Worm (Caenorhabditis elegans): ENCODE data around the gene iglr-1.

iglr-1 gene

ce11 chrX:14947355-14947668, 43.9 kb downstream of the iglr-1 start:
- TF ChIP-seq elt-3 (tag; optimal IDR thresholded peaks at IDR 0.05): peak in 1 of 6 experiments; percentile 72
- peak; percentile 73 for TF ChIP-seq nhr-85 (tag)
- TF ChIP-seq nhr-77 (tag; optimal IDR thresholded peaks at IDR 0.05): no peak
- peak in 1 of 2 experiments; percentile 23 for TF ChIP-seq lin-35 (GFP tag; optimal IDR thresholded peaks at IDR 0.05)
- TF ChIP-seq blmp-1 (tag; optimal IDR thresholded peaks at IDR 0.05): peak; percentile 33
- TF ChIP-seq ces-1 (GFP tag; optimal IDR thresholded peaks at IDR 0.05): no peak

DNA sequence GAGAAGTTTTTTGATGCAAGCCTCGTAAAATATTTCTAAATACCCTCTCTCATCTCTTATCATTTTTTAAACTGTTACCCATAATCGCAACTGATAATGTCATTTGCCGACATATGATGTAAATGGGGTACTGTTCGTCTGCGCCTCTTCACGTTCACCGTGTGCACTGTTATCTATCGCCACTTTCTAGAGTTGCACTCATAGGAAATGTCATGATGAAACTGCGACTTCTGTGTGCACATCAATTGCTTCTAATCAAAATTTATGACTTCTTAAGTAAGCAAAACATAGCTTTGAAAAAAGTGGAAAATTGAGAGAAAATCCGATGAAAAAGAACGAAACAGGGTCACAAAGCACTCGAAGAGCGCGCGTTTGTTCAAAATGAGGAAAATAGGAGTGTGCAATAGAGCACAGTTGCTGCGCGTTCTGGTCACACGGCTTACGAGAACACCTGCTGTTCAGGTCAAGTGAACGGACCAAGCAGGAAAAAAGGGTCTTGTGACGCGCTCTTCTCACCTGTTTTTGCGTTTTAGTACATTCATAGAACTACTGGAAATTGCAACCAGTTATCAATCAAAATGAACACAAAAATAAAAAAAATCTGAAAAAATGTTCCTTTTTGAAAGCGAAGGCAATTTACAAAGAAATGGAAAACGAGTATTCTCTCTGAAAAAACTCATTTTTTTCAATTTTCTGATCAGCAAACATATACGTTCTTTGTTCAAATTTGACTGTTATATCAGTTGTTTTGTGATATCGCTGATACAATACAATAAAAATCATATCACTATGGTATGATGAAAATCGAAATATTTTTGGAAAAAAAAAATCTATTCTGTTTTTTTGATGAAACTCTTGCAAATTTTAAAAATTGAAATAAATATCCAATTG, 44.5 kb downstream of the iglr-1 start:
- TF ChIP-seq ceh-82 (tag; optimal IDR thresholded peaks at IDR 0.05): peak in 1 of 3 experiments; percentile 17
- no peak for TF ChIP-seq sptf-1 (tag; optimal IDR thresholded peaks at IDR 0.05)
- TF ChIP-seq nhr-77 (tag; optimal IDR thresholded peaks at IDR 0.05): peak; percentile 40
- TF ChIP-seq nhr-237 (tag; optimal IDR thresholded peaks at IDR 0.05): no peak
- peak; percentile 28 for TF ChIP-seq C16A3.4 (tag; optimal IDR thresholded peaks at IDR 0.05)
- no peak for TF ChIP-seq swsn-7 (tag; optimal IDR thresholded peaks at IDR 0.05)
- no peak for TF ChIP-seq lir-3 (tag; optimal IDR thresholded peaks at IDR 0.05; ENCODE audit: poor library complexity)
- TF ChIP-seq grh-1 (GFP tag; IDR thresholded peaks at IDR 0.05): no peak
- peak in 1 of 2 experiments; percentile 20 for TF ChIP-seq lsy-2 (tag; optimal IDR thresholded peaks at IDR 0.05)
- TF ChIP-seq xbp-1 (tag; optimal IDR thresholded peaks at IDR 0.05): no peak
- no peak for TF ChIP-seq unc-130 (tag; optimal IDR thresholded peaks at IDR 0.05)
- peak; percentile 84 for TF ChIP-seq lin-14 (GFP tag; optimal IDR thresholded peaks at IDR 0.05)
- no peak for TF ChIP-seq F16B12.6 (tag; optimal IDR thresholded peaks at IDR 0.05)
- peak; percentile 59 for TF ChIP-seq nhr-90 (tag; optimal IDR thresholded peaks at IDR 0.05; ENCODE audit: poor library complexity)
- peak; percentile 35 for TF ChIP-seq lin-15B (tag; optimal IDR thresholded peaks at IDR 0.05)
- no peak for TF ChIP-seq mdl-1 (tag; optimal IDR thresholded peaks at IDR 0.05)
- peak in 1 of 2 experiments; percentile 9 for TF ChIP-seq efl-1 (optimal IDR thresholded peaks at IDR 0.05)
- peak; percentile 6 to 91 for TF ChIP-seq efl-1 (GFP tag; optimal IDR thresholded peaks at IDR 0.05 in 1 of 2)
- no peak for TF ChIP-seq C04F5.9 (tag; optimal IDR thresholded peaks at IDR 0.05)
- TF ChIP-seq ztf-4 (tag; optimal IDR thresholded peaks at IDR 0.05): no peak
- TF ChIP-seq pqm-1 (tag; optimal IDR thresholded peaks at IDR 0.05): peak; percentile 68
- no peak for TF ChIP-seq mef-2 (tag; optimal IDR thresholded peaks at IDR 0.05)
- TF ChIP-seq pax-3 (tag; optimal IDR thresholded peaks at IDR 0.05): no peak
- TF ChIP-seq nhr-71 (tag; optimal IDR thresholded peaks at IDR 0.05): peak; percentile 43
- TF ChIP-seq nhr-19 (GFP tag; conservative IDR thresholded peaks at IDR 0.05): 0 out of 2 replicates have a peak, but pooled peaks have one; percentile 3
- TF ChIP-seq nhr-20 (tag; optimal IDR thresholded peaks at IDR 0.05): peak; percentile 34
- TF ChIP-seq elt-2 (tag; optimal IDR thresholded peaks at IDR 0.05): peak; percentile 98
- peak; percentile 1 for TF ChIP-seq snpc-4 (tag; optimal IDR thresholded peaks at IDR 0.05)
- TF ChIP-seq elt-3 (tag; optimal IDR thresholded peaks at IDR 0.05): no peak
- no peak for TF ChIP-seq unc-86 (tag; optimal IDR thresholded peaks at IDR 0.05)
- TF ChIP-seq C34B4.2 (tag; optimal IDR thresholded peaks at IDR 0.05): no peak
- peak; percentile 82 for TF ChIP-seq tlp-1 (tag; optimal IDR thresholded peaks at IDR 0.05)
- no peak for TF ChIP-seq nhr-85 (tag)
- peak in 1 of 3 experiments; percentile 47 for TF ChIP-seq dpl-1 (GFP tag; optimal IDR thresholded peaks at IDR 0.05)
- no peak for TF ChIP-seq hlh-4 (tag; optimal IDR thresholded peaks at IDR 0.05)
- no peak for TF ChIP-seq efl-3 (GFP tag; optimal IDR thresholded peaks at IDR 0.05)
- TF ChIP-seq nhr-84 (tag; optimal IDR thresholded peaks at IDR 0.05): no peak
- TF ChIP-seq tbx-2 (tag; optimal IDR thresholded peaks at IDR 0.05): no peak
- TF ChIP-seq isw-1 (GFP tag; IDR thresholded peaks at IDR 0.05): no peak
- TF ChIP-seq rnt-1 (tag; optimal IDR thresholded peaks at IDR 0.05): peak; percentile 27
- TF ChIP-seq ama-1 (optimal IDR thresholded peaks at IDR 0.05): no peak
- no peak for TF ChIP-seq fkh-10 (GFP tag; optimal IDR thresholded peaks at IDR 0.05)
- no peak for TF ChIP-seq zip-4 (GFP tag; optimal IDR thresholded peaks at IDR 0.05)
- no peak for TF ChIP-seq nhr-47 (tag; optimal IDR thresholded peaks at IDR 0.05)
- TF ChIP-seq lin-35 (GFP tag; optimal IDR thresholded peaks at IDR 0.05): peak; percentile 3 to 41
- TF ChIP-seq hpl-2 (GFP tag; optimal IDR thresholded peaks at IDR 0.05): peak; percentile 5
- TF ChIP-seq unc-62 (GFP tag; optimal IDR thresholded peaks at IDR 0.05): no peak
- TF ChIP-seq sox-4 (tag; optimal IDR thresholded peaks at IDR 0.05): no peak

Data from whole organism, L1 larva.